Fruit fly (Drosophila melanogaster): ENCODE data around the gene Acsx2.

The Acsx2 gene

DNA sequence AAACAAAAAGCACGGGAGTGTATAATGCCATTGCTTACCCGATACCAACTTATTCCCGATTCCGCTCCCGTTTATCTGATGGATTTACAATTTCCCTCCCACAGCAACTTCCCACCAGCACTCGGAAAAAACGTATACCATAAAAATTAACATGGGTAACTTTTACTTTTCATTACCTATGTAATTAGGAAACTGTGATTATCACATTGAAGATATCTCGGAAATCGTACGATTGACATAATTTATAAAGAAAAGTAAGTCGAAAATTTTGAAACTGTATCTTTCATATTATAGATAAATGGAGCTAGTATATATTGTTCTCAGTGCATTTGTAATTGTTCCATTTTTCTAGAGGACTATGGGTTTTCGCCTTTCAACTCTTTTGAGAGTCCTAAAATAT, 23.2 kb downstream of the Acsx2 start (continued):
- TF ChIP-seq Doc3 (GFP tag; IDR thresholded peaks at IDR 0.05; ENCODE audit: partially characterized antibody), result no peak
- peak; percentile 2 for TF ChIP-seq dmrt99B (tag; optimal IDR thresholded peaks at IDR 0.05)
- TF ChIP-seq Rx (GFP tag; IDR thresholded peaks at IDR 0.05), result no peak
- TF ChIP-seq grau (tag; optimal IDR thresholded peaks at IDR 0.05), result peak; percentile 19
- TF ChIP-seq dati (GFP tag; IDR thresholded peaks at IDR 0.05), result no peak
- TF ChIP-seq Camta (GFP tag; optimal IDR thresholded peaks at IDR 0.05), result no peak
- TF ChIP-seq usp (GFP tag; optimal IDR thresholded peaks at IDR 0.05), result no peak
- TF ChIP-seq CG42726 (GFP tag; IDR thresholded peaks at IDR 0.05; ENCODE audit: partially characterized antibody), result no peak
- peak; percentile 42 for TF ChIP-seq CG14710 (tag; optimal IDR thresholded peaks at IDR 0.05)
- no peak for TF ChIP-seq CTCF (GFP tag; optimal IDR thresholded peaks at IDR 0.05)
- TF ChIP-seq CG11456 (GFP tag; IDR thresholded peaks at IDR 0.05), result no peak
- no peak for TF ChIP-seq Hr78 (GFP tag; optimal IDR thresholded peaks at IDR 0.05)
- no peak for TF ChIP-seq CG4617 (GFP tag; optimal IDR thresholded peaks at IDR 0.05; ENCODE audit: borderline replicate concordance)
- peak; percentile 28 for TF ChIP-seq CG4424 (GFP tag; optimal IDR thresholded peaks at IDR 0.05)
- no peak for TF ChIP-seq Hr51 (GFP tag; optimal IDR thresholded peaks at IDR 0.05)
- TF ChIP-seq nmo (GFP tag; optimal IDR thresholded peaks at IDR 0.05), result peak; percentile 6
- TF ChIP-seq sc (optimal IDR thresholded peaks at IDR 0.05), result no peak
- no peak for TF ChIP-seq sc (GFP tag; optimal IDR thresholded peaks at IDR 0.05)
- peak; percentile 22; the same call in 1 of the 2 replicates for TF ChIP-seq Xrp1 (GFP tag; IDR thresholded peaks at IDR 0.05)
- TF ChIP-seq yki (optimal IDR thresholded peaks at IDR 0.05), result no peak
- TF ChIP-seq HLH54F (GFP tag; optimal IDR thresholded peaks at IDR 0.05), result no peak
- TF ChIP-seq CG11723 (GFP tag; optimal IDR thresholded peaks at IDR 0.05), result no peak
- no peak for TF ChIP-seq CG15011 (GFP tag; optimal IDR thresholded peaks at IDR 0.05)
- TF ChIP-seq CG14860 (GFP tag; IDR thresholded peaks at IDR 0.05; ENCODE audit: partially characterized antibody), result no peak
- no peak for TF ChIP-seq CG3281 (GFP tag; optimal IDR thresholded peaks at IDR 0.05)
- no peak for TF ChIP-seq prd (optimal IDR thresholded peaks at IDR 0.05)
- TF ChIP-seq prd (GFP tag; IDR thresholded peaks at IDR 0.05), result peak; percentile 28; the same call in 1 of the 3 replicates
- TF ChIP-seq CG10267 (tag; optimal IDR thresholded peaks at IDR 0.05), result peak; percentile 5
- TF ChIP-seq fd3F (GFP tag; optimal IDR thresholded peaks at IDR 0.05), result no peak
- TF ChIP-seq vfl (GFP tag; optimal IDR thresholded peaks at IDR 0.05), result no peak
- peak; percentile 18 for TF ChIP-seq PHDP (tag; optimal IDR thresholded peaks at IDR 0.05)
- TF ChIP-seq ewg (GFP tag; optimal IDR thresholded peaks at IDR 0.05), result no peak
- no peak for TF ChIP-seq Atf6 (GFP tag; IDR thresholded peaks at IDR 0.05)
- no peak for TF ChIP-seq CG15073 (GFP tag; optimal IDR thresholded peaks at IDR 0.05)
- TF ChIP-seq Hr3 (GFP tag; optimal IDR thresholded peaks at IDR 0.05), result no peak
- TF ChIP-seq bsh (GFP tag; optimal IDR thresholded peaks at IDR 0.05), result peak in 1 of 2 experiments; percentile 57
- no peak for TF ChIP-seq otp (GFP tag; IDR thresholded peaks at IDR 0.05)
- no peak for TF ChIP-seq NC2β (GFP tag; optimal IDR thresholded peaks at IDR 0.05)
- TF ChIP-seq CG8388 (GFP tag; optimal IDR thresholded peaks at IDR 0.05), result peak; percentile 17
- no peak for TF ChIP-seq CG13296 (GFP tag; optimal IDR thresholded peaks at IDR 0.05)
- TF ChIP-seq CG5245 (GFP tag; optimal IDR thresholded peaks at IDR 0.05), result no peak
- TF ChIP-seq CG18262 (tag; optimal IDR thresholded peaks at IDR 0.05), result peak; percentile 45
- no peak for TF ChIP-seq CG17829 (tag; optimal IDR thresholded peaks at IDR 0.05)
- TF ChIP-seq Dip2 (GFP tag; IDR thresholded peaks at IDR 0.05), result no peak
- TF ChIP-seq eyg (GFP tag; optimal IDR thresholded peaks at IDR 0.05), result no peak
- no peak for TF ChIP-seq al (GFP tag; IDR thresholded peaks at IDR 0.05)
- TF ChIP-seq gem (tag; optimal IDR thresholded peaks at IDR 0.05), result peak; percentile 60
- 0 out of 3 replicates have a peak, but pooled peaks have one; percentile 13 for TF ChIP-seq CG17361 (GFP tag; IDR thresholded peaks at IDR 0.05)
- TF ChIP-seq CG12769 (tag; optimal IDR thresholded peaks at IDR 0.05), result no peak
- peak; percentile 13 for TF ChIP-seq CG30403 (GFP tag; optimal IDR thresholded peaks at IDR 0.05)
- TF ChIP-seq gcm2 (GFP tag; optimal IDR thresholded peaks at IDR 0.05), result no peak
- peak; percentile 86 for TF ChIP-seq sens (GFP tag)
- no peak for TF ChIP-seq CG1529 (GFP tag; optimal IDR thresholded peaks at IDR 0.05)
